Fruit fly (Drosophila melanogaster): ENCODE results near the gene CG13073.

DNA sequence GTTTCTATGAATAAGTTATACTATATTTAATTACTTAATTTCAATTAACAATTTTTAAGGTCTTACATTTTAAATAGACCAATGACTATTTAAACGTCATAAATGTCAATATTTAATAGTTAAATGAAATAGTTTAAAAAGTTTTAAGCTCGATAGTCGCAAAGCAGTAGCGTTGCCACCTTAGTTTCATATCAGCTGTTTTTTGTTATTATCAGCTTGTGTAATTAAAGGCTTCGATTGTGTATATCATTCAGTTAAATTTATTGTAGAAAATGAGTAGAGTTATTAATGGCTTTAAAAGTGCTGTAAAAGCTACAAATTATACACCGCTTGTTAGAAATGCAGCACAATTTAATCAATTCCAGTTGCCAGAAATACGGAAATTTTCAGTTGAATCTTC lies 15.8 kb upstream of the CG13073 start, which contains the start of gene Hsc20:
- TF ChIP-seq EcR (GFP tag; optimal IDR thresholded peaks at IDR 0.05) (no peak), CG8478 (optimal IDR thresholded peaks at IDR 0.05) (no peak), usp (GFP tag; optimal IDR thresholded peaks at IDR 0.05) (no peak), pan (optimal IDR thresholded peaks at IDR 0.05) (no peak), psq (optimal IDR thresholded peaks at IDR 0.05) (no peak)
